Fruit fly (Drosophila melanogaster): ENCODE results near the gene HisCl1.

Gene HisCl1

dm6 chr3R:11780181-11780688, 6.7 kb upstream of the HisCl1 start:
- TF ChIP-seq CG17801 (GFP tag; optimal IDR thresholded peaks at IDR 0.05; ENCODE audit: partially characterized antibody), result peak; percentile 92

DNA sequence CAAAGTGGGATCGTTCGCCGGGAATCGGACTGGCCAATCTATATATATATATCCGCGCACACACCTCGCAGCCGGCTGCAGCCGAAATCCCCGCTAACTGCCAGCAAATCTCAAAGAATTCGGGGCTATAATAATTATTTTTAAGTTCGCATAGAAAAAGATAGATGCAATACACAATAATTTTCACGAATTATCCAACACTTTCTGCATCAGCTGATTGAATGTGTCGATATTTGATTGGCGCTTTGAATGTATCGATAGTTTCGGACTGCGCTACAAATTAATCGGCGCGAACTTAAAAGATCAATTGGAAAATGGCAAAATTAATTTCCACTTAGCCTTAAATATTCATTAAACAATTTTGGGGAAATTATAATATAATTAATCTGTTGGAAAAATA, 9.8 kb downstream of the HisCl1 start, which contains the start of gene Sbf:
Gene Sbf (minus strand): TSS at position 169 of the 400 bp plus-strand sequence.
- TF ChIP-seq CG17801 (GFP tag; optimal IDR thresholded peaks at IDR 0.05; ENCODE audit: partially characterized antibody), result peak; percentile 32

DNA sequence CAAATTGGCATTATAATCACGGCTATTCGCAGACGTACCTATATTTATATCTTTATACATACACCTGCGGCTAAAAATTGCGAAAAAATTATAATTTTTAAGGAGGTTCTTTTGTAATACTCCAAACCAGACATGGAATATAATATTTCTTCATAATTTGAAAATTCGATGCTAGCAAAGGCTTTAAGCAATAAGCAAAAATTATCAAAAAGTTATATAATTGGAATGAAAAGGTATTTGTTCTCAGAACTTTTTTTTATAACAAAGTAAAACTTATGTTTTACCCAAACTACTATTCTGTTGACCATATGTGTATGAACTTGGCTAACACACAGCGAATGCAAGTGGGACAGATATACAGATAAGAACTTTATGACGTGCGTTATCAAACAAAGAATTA, 18.6 kb downstream of the HisCl1 start:
- no peak for TF ChIP-seq CG17801 (GFP tag; optimal IDR thresholded peaks at IDR 0.05; ENCODE audit: partially characterized antibody)

DNA sequence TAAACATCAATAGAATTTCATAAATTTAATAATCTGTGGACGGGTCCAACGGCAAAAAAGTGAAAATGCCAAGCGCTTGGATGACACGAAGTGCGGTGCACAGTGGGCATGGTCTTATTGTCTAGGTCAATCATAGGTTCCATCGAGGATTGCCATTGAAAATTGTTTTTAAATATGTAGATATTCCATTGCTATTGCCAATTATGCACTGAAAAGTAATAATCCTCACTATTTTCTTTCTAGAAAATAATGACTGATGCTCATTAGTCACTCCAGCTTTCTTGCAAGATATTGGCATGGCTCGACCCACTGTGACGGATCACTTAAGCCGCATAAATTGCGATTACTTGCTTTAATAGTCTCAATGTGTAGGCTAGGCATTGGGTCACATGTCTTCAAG, 19.8 kb downstream of the HisCl1 start:
- no peak for TF ChIP-seq CG17801 (GFP tag; optimal IDR thresholded peaks at IDR 0.05; ENCODE audit: partially characterized antibody)

DNA sequence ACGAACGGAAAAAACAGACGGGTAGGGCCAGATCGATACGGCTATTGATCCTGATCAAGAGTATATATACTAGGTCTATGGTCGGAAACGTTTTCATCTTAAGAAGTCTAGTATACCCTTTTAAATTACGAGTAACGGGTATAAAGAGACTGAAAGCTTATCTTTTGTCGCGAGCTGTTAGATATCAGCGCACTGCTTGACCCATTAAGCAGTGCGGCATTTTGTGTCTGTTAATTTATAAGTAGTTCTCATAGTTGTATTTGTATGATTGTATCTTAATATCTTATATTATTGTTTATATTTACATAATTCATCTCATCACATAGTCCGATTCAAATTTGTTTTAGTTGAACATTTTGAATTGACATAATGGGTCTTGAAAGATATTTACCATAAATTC, 20.7 kb downstream of the HisCl1 start:
- TF ChIP-seq CG17801 (GFP tag; optimal IDR thresholded peaks at IDR 0.05; ENCODE audit: partially characterized antibody), result no peak

DNA sequence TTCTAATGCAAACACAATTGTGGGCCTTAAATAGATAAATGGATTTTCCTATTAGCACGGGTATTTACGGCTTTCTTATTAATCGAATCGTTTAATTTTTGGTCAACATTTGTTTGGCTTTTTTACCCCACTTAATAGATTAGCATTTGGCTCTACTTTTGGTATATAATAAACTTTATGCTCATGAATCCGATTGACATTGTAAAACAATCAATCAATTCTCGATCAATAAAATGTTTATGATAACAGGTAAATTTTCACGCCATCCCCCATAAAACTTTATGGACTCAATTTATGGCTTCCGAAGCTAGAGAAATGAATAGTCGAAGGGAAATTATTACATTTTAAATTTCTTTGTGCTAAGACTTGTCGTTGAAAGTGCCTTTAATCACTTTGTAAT, 22.6 kb downstream of the HisCl1 start:
- no peak for TF ChIP-seq CG17801 (GFP tag; optimal IDR thresholded peaks at IDR 0.05; ENCODE audit: partially characterized antibody)

dm6 chr3R:11810831-11811484, 24.0 kb downstream of the HisCl1 start:
- TF ChIP-seq CG17801 (GFP tag; optimal IDR thresholded peaks at IDR 0.05; ENCODE audit: partially characterized antibody), result no peak

DNA sequence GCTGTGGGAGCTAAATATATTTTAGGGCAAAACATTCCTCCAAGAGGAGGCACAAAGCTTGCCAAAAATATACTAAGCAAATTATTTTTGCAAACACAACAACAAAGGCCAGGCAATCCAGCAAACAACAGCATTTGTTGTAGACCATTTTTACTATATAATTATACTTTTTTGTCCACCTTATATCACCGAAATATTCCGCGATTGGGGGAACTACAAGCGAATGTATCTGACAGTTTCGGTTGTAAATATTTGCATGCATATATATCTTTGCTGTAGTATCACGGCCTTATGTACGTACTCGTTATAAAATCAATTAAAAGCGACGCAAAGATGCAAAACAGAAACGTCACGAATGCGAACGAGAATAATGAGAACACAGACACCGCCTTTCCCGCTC, 25.5 kb downstream of the HisCl1 start:
- TF ChIP-seq CG17801 (GFP tag; optimal IDR thresholded peaks at IDR 0.05; ENCODE audit: partially characterized antibody), result no peak

dm6 chr3R:11812881-11813466, 26.0 kb downstream of the HisCl1 start, which contains the start of gene ClC-a:
ClC-a (minus strand) TSS chr3R:11813207.
- peak; percentile 62 for TF ChIP-seq CG17801 (GFP tag; optimal IDR thresholded peaks at IDR 0.05; ENCODE audit: partially characterized antibody)

dm6 chr3R:11818930-11819639, 32.1 kb downstream of the HisCl1 start, which contains the start of the genes COX5A and glo:
COX5A (plus strand) TSS chr3R:11819359.
glo (minus strand) TSS chr3R:11819420.
- TF ChIP-seq CG17801 (GFP tag; optimal IDR thresholded peaks at IDR 0.05; ENCODE audit: partially characterized antibody), result peak; percentile 3

- TF ChIP-seq CG17801 (GFP tag; optimal IDR thresholded peaks at IDR 0.05; ENCODE audit: partially characterized antibody), result no peak
Measured at dm6 chr3R:11819640-11819979, 32.6 kb downstream of the HisCl1 start.

dm6 chr3R:11820148-11820547, 33.2 kb downstream of the HisCl1 start:
- TF ChIP-seq CG17801 (GFP tag; optimal IDR thresholded peaks at IDR 0.05; ENCODE audit: partially characterized antibody), result no peak

DNA sequence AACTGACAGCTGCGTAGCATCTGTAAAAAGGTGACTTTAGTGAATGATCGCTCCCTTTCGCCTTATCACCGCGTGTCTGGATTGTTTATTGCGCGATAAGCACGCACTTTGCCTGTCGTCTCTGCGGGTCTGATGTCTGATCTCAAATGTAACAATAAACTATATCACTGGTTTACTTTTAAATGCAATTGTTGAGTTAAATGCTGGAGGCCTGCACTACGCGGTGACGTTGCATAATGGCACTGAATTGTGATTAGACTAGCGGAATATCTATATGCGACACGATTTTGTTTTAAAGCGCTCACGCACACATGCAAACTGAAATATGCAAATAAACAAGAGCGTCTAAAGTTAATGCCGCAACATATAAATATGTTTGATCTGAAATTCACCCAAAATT, 34.8 kb downstream of the HisCl1 start:
- no peak for TF ChIP-seq CG17801 (GFP tag; optimal IDR thresholded peaks at IDR 0.05; ENCODE audit: partially characterized antibody)

DNA sequence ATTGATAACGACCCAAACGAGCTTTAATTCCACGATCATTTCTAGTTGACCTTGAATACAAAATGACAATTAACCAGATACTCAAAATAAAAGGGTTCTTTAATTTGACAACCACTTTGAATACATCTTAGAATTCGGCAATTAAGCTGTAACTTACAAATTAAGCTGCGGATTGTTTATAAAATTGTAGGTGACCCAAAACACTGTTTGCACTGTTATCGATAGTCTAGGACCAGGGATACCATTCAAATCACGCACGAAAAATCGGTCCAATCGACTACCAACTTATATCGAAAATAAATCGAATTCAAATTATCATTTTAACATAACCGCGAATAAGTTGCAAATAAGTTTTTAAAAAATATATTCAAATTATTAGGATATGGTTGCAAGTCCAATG, 35.3 kb downstream of the HisCl1 start, which contains the start of gene Kyat:
Gene Kyat (minus strand): TSS at position 228 of the 400 bp plus-strand sequence.
- peak; percentile 29 for TF ChIP-seq CG17801 (GFP tag; optimal IDR thresholded peaks at IDR 0.05; ENCODE audit: partially characterized antibody)

- no peak for TF ChIP-seq CG17801 (GFP tag; optimal IDR thresholded peaks at IDR 0.05; ENCODE audit: partially characterized antibody)
Measured at dm6 chr3R:11830757-11831586, 44.0 kb downstream of the HisCl1 start.
